Fruit fly (Drosophila melanogaster) S2 (cell line): ENCODE results near the gene Daxx.

Experiments used
- CG8478 ChIP-seq: fragments of >200 bp; optimal IDR thresholded peaks from 2 replicates; lab custom pipeline; 2018
- CTCF ChIP-seq, 2 experiments: fragments of >200 bp; optimal IDR thresholded peaks; 2 replicates each; lab custom pipeline; 2018

DNA sequence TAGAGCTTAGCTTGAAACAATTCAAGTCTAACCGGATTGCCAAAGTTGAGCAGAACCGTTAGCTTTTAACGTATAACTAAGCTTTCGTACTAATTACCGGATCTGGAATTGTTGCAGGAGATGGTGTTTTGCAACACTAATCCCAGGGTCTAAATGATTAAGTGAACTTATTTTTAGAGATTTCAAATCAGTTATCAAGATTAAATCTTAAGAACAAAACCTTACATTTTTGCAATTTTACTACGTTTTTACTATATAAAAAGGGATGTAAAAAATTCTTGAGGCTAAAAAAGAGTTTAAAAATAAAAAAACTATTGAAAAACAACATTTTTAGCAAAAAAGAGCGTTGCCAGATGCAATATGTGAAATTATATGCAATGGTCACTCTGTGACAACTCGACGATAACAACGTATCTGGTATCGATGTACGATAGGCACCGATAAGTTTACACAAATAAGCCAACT lies 8.0 kb downstream of the Daxx start, which contains the start of the genes KFase and epsilonCOP:
- TF ChIP-seq CG8478 (lab: Kevin White, UChicago) = no peak
- TF ChIP-seq CTCF (optimal IDR thresholded peaks at IDR 0.05; lab: Kevin White, UChicago) = peak in 1 of 2 experiments; percentile 27
